Worm (Caenorhabditis elegans) whole organism, L4 larva: ENCODE results near the gene lpr-2.

ENCODE experiments used
- F26F4.8 ChIP-seq: fragments of 200-800 bp; sonication (Bioruptor generic); conservative IDR thresholded peaks from 2 replicates; pipeline ENCODE4 v1.3.6; 2022; ENCODE audit warnings: missing genetic modification characterization, missing compliant biosample characterization
- Y105C5A.15 ChIP-seq: fragments of 200-800 bp; sonication (Bioruptor generic); IDR thresholded peaks from 2 replicates; pipeline ENCODE4 v1.3.6; 2022; ENCODE audit warnings: missing genetic modification characterization, missing compliant biosample characterization
- Y5F2A.4 ChIP-seq: fragments of 200-800 bp; sonication (Bioruptor generic); optimal IDR thresholded peaks from 2 replicates; lab custom pipeline; 2018; ENCODE audit warnings: mild to moderate bottlenecking, missing genetic modification characterization, missing compliant biosample characterization
- Y75B8A.6 ChIP-seq: fragments of 200-800 bp; sonication (Bioruptor generic); IDR thresholded peaks from 2 replicates; pipeline ENCODE4 v1.3.6; 2022; ENCODE audit warnings: missing genetic modification reagents, missing genetic modification characterization, missing compliant biosample characterization
- ZK337.2 ChIP-seq: fragments of 200-800 bp; sonication (Bioruptor generic); IDR thresholded peaks from 2 replicates; pipeline ENCODE4 v1.3.6; 2022; ENCODE audit warnings: missing genetic modification reagents, missing genetic modification characterization, missing compliant biosample characterization
- aha-1 ChIP-seq: fragments of 150-350 bp; peaks from one replicate; lab custom pipeline; 2014; ENCODE audit warnings: missing biosample characterization, missing genetic modification characterization
- aly-2 ChIP-seq: sonication (generic microtip); optimal IDR thresholded peaks from 2 replicates; lab custom pipeline; 2018; ENCODE audit warnings: missing biosample characterization, missing genetic modification characterization
- ama-1 ChIP-seq: fragments of 150-350 bp; optimal IDR thresholded peaks from 2 replicates; lab custom pipeline; 2014; ENCODE audit warnings: inconsistent platforms, mixed read lengths
- ceh-28 ChIP-seq: fragments of 150-350 bp; optimal IDR thresholded peaks from 2 replicates; lab custom pipeline; 2014; ENCODE audit warnings: missing biosample characterization, missing genetic modification reagents, missing genetic modification characterization
- ceh-44 ChIP-seq: fragments of 200-800 bp; sonication (Bioruptor generic); IDR thresholded peaks from 2 replicates; pipeline ENCODE4 v1.3.6; 2022; ENCODE audit warnings: missing genetic modification reagents, missing genetic modification characterization, missing compliant biosample characterization
- daf-16 ChIP-seq, 3 experiments: sonication (generic microtip); optimal IDR thresholded peaks; 2 replicates each; lab custom pipeline; 2016 to 2017; ENCODE audit warnings: missing genetic modification characterization in 3 of 3, missing genetic modification reagents in 3 of 3, mild to moderate bottlenecking in 2 of 3, missing compliant biosample characterization in 2 of 3, missing biosample characterization in 1 of 3, moderate library complexity in 1 of 3
- dmd-6 ChIP-seq: fragments of 200-800 bp; sonication (Bioruptor generic); IDR thresholded peaks from 2 replicates; pipeline ENCODE4 v1.3.6; 2022; ENCODE audit warnings: missing genetic modification reagents, missing genetic modification characterization, missing compliant biosample characterization
- dmd-8 ChIP-seq: fragments of 200-800 bp; sonication (Bioruptor generic); IDR thresholded peaks from 2 replicates; pipeline ENCODE4 v1.3.6; 2022; ENCODE audit warnings: missing genetic modification characterization, missing compliant biosample characterization
- dpl-1 ChIP-seq: fragments of 150-350 bp; optimal IDR thresholded peaks from 2 replicates; lab custom pipeline; 2014; ENCODE audit warnings: missing biosample characterization, missing genetic modification reagents, missing genetic modification characterization
- duxl-1 ChIP-seq: sonication (generic microtip); optimal IDR thresholded peaks from 2 replicates; lab custom pipeline; 2016; ENCODE audit warnings: mild to moderate bottlenecking, missing genetic modification characterization, moderate library complexity, missing compliant biosample characterization; ENCODE audit not compliant: poor library complexity
- fos-1 ChIP-seq: fragments of 150-350 bp; optimal IDR thresholded peaks from 2 replicates; lab custom pipeline; 2014; ENCODE audit warnings: missing biosample characterization, missing genetic modification characterization
- hlh-11 ChIP-seq: fragments of 200-800 bp; sonication (Bioruptor generic); optimal IDR thresholded peaks from 2 replicates; lab custom pipeline; 2018; ENCODE audit warnings: mild to moderate bottlenecking, missing genetic modification characterization, missing compliant biosample characterization
- hlh-30 ChIP-seq: sonication (generic microtip); optimal IDR thresholded peaks from 2 replicates; lab custom pipeline; 2017; ENCODE audit warnings: antibody characterized with exemption, mild to moderate bottlenecking, missing genetic modification characterization, missing compliant biosample characterization; ENCODE audit not compliant: insufficient read depth
- jun-1 ChIP-seq: fragments of 150-350 bp; optimal IDR thresholded peaks from 2 replicates; lab custom pipeline; 2014; ENCODE audit warnings: missing biosample characterization, missing genetic modification reagents, missing genetic modification characterization
- lin-15B ChIP-seq: fragments of 150-350 bp; sonication (generic microtip); optimal IDR thresholded peaks from 3 replicates; lab custom pipeline; 2014; ENCODE audit warnings: missing biosample characterization, missing genetic modification characterization
- lin-39 ChIP-seq: fragments of 150-350 bp; optimal IDR thresholded peaks from 2 replicates; lab custom pipeline; 2014; ENCODE audit warnings: missing biosample characterization, missing genetic modification reagents, missing genetic modification characterization
- lsy-2 ChIP-seq, 2 experiments: fragments of 150-350 bp in 1 of 2; sonication (generic microtip) in 1 of 2; optimal IDR thresholded peaks; 2 replicates each; lab custom pipeline; 2014 to 2017; ENCODE audit warnings: missing biosample characterization in 2 of 2, missing genetic modification characterization in 2 of 2
- nhr-111 ChIP-seq: fragments of 200-800 bp; sonication (Bioruptor generic); optimal IDR thresholded peaks from 2 replicates; lab custom pipeline; 2018; ENCODE audit warnings: mild to moderate bottlenecking, missing genetic modification characterization, missing compliant biosample characterization
- nhr-25 ChIP-seq: sonication (generic microtip); optimal IDR thresholded peaks from 2 replicates; lab custom pipeline; 2017; ENCODE audit warnings: missing genetic modification characterization, mild to moderate bottlenecking, missing compliant biosample characterization, antibody characterized with exemption, moderate library complexity, borderline replicate concordance; ENCODE audit not compliant: insufficient read depth
- nhr-41 ChIP-seq: fragments of 200-800 bp; sonication (Bioruptor generic); IDR thresholded peaks from 2 replicates; pipeline ENCODE4 v1.3.6; 2022; ENCODE audit warnings: missing genetic modification reagents, missing genetic modification characterization, missing compliant biosample characterization
- nhr-42 ChIP-seq: fragments of 200-800 bp; sonication (Bioruptor generic); IDR thresholded peaks from 2 replicates; pipeline ENCODE4 v1.3.6; 2022; ENCODE audit warnings: missing genetic modification characterization, missing compliant biosample characterization
- nhr-48 ChIP-seq: sonication (generic microtip); optimal IDR thresholded peaks from 2 replicates; lab custom pipeline; 2016; ENCODE audit warnings: mild to moderate bottlenecking, missing genetic modification characterization, missing compliant biosample characterization
- rbr-2 ChIP-seq: sonication (generic microtip); optimal IDR thresholded peaks from 2 replicates; lab custom pipeline; 2016; ENCODE audit warnings: missing genotype, missing genetic modification characterization, missing compliant biosample characterization
- sdz-12 ChIP-seq: fragments of 200-800 bp; sonication (Bioruptor generic); optimal IDR thresholded peaks from 2 replicates; lab custom pipeline; 2018; ENCODE audit warnings: mild to moderate bottlenecking, missing genetic modification characterization, missing compliant biosample characterization
- snpc-1.2 ChIP-seq: fragments of 200-800 bp; sonication (Bioruptor generic); IDR thresholded peaks from 2 replicates; pipeline ENCODE4 v1.3.6; 2022; ENCODE audit warnings: missing genetic modification reagents, missing genetic modification characterization, missing compliant biosample characterization
- snpc-4 ChIP-seq: fragments of 150-350 bp; optimal IDR thresholded peaks from 2 replicates; lab custom pipeline; 2014; ENCODE audit warnings: missing biosample characterization, missing genetic modification characterization
- spr-3 ChIP-seq: fragments of 200-800 bp; sonication (Bioruptor generic); optimal IDR thresholded peaks from 2 replicates; lab custom pipeline; 2018; ENCODE audit warnings: mild to moderate bottlenecking, missing genetic modification characterization, missing compliant biosample characterization
- unc-130 ChIP-seq: sonication (generic microtip); optimal IDR thresholded peaks from 2 replicates; lab custom pipeline; 2016; ENCODE audit warnings: missing genetic modification reagents, missing genetic modification characterization, missing compliant biosample characterization
- unc-39 ChIP-seq: sonication (generic microtip); optimal IDR thresholded peaks from 2 replicates; lab custom pipeline; 2017; ENCODE audit warnings: missing biosample characterization, missing genetic modification characterization
- zfp-2 ChIP-seq: sonication (generic microtip); optimal IDR thresholded peaks from 2 replicates; lab custom pipeline; 2016; ENCODE audit warnings: mild to moderate bottlenecking, missing genetic modification characterization, missing compliant biosample characterization

The lpr-2 gene

DNA sequence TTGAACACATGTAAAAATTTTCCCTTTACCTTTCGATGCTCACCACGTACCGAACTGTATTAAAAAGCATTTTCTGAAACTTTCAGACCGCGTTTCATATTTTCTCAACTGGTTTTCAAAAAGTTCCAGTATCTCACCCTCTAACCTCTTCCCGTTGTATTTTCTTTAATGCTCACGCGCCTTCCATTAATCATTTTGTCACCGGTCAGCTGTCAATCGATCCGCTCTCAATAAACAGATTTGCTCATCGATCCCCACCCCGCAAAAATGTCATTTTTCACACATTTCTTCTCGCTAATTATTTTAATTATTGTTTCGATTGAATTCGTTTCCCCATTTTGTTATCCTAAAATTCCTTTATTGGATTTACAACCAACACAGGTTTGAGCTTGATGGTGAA is at the start of gene lpr-2:
lpr-2 (plus strand) TSS at position 189 of the 400 bp plus-strand sequence.
- TF ChIP-seq sdz-12 (no peak), snpc-1.2 (GFP tag; lab: Robert Waterston, UW) (no peak), rbr-2 (tag; lab: Kevin White, UChicago) (no peak), fos-1 (tag; lab: Kevin White, UChicago) (no peak), Y5F2A.4 (GFP tag; lab: Kevin White, UChicago) (no peak)

DNA sequence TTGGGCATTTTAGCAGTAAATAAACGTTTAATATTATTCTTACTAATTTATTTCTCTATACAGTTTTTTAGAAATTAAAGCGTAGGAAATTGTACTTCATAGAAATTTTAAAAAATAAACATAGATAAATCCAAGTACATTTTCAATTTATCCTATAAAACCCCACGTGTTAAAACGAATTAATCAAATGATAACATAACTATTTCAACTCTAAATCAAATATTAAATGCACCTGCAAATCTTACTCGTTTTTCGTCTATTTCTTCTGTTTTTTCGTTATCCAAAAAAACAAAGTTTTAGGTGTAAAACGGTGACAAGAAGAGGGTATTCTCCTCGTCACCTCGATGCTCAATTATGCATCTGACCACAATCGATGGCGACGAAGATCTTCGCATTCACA is 44.0 kb upstream of the lpr-2 start, which contains the start of gene K01A6.6:
K01A6.6 (plus strand) TSS at position 301 of the 400 bp plus-strand sequence.
- TF ChIP-seq spr-3 (GFP tag; lab: Kevin White, UChicago) (no peak), aha-1 (tag; lab: Kevin White, UChicago) (peak; percentile 22), F26F4.8 (no peak)
- TF ChIP-seq, all 104 proteins: peak for 1

DNA sequence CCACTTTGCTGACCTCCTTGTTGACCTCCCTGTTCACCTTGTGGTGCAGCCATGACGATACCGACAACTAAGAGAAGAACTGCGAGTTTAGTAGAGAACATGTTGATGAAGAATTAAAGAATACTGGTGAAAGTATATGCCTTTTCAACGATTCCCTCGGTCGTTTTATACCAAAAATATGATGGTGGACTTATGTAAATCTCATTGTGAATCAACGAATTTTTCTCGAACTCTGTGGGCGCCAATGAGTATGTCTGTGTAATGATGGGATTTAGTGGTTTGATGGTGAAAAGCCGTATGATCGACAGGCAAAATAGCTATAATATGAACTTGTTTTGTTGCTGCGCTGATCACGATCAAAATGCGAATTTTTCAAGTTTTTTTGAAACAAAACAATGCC is 41.7 kb upstream of the lpr-2 start, which contains the start of gene K01A6.8:
K01A6.8 (minus strand) TSS at position 101 of the 400 bp plus-strand sequence.
- no peak for TF ChIP-seq duxl-1 (tag; lab: Kevin White, UChicago)
- TF ChIP-seq nhr-41 (GFP tag; lab: Robert Waterston, UW) = no peak

DNA sequence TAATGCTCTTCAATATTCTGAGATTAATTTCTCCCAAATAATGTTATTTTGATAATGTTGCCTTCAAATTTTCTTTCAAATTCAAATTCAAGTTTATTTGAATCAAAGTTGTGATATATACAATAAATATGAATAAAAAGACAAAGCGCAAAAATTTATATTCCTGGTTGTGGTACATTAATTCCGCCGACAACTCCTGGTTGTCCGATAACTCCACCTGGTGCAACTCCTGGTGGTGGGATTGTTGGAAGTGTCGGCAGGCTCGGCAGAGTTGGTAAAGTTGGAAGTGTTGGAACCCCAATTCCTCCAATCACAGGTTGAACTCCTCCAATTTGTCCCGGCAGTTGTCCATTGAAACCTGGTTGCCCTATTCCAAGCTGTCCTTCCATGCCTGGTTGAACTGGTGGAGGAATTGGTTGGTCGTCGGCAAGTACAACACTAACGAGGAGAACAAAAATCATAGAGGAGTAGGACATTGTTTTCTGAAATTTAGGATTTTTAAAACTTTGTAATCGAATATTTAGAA is 40.9 kb upstream of the lpr-2 start, which contains the start of gene K01A6.7:
K01A6.7 (minus strand) TSS at position 476 of the 526 bp plus-strand sequence.
- TF ChIP-seq aha-1 (tag; lab: Kevin White, UChicago) = peak; percentile 95
- no peak for TF ChIP-seq jun-1
- TF ChIP-seq, all 104 proteins: peak for 1

DNA sequence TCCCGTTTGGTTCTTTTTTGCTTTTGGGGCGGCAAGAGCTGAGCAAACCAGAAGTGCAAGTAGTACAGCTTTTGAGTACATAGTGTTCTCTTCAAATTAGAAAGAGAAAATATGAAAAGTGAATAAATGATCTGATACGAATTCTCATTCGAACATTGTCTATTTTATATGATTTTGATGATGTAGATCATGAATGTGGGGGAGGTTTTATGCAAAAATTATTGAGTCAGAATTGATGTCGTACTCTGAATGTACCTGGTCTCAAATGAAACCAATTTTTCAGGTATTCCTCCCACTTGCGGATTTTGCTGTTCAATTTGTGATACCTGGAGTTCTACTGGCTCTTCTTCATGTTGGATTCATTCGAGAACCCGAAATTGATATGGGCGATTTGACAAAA is 38.8 kb upstream of the lpr-2 start, which contains the start of gene K01A6.4:
K01A6.4 (minus strand) TSS at position 101 of the 400 bp plus-strand sequence.
- TF ChIP-seq unc-39 (no peak), zfp-2 (tag; lab: Kevin White, UChicago) (no peak), ama-1 (lab: Kevin White, UChicago) (no peak), aly-2 (no peak), nhr-111 (GFP tag; lab: Kevin White, UChicago) (no peak), hlh-11 (tag; lab: Kevin White, UChicago) (no peak)

DNA sequence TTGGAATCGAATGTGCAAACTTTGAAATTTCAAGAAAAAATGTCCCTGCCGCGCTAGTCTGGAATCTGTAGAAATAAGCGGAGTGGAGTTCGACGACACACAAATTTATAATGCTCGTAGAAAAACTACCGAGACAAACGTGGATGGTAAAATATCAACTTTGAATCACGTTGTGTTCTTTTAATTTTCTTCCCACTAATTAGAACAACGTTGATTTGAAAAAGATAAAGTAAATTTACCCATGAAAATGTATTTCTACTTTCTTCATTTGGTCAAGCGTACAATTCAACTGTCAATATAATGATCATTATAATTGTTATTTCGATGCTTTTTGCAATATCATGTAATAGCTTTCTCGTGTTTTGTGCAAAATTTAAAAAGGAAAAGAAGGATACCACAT is 36.6 kb upstream of the lpr-2 start, which contains the start of gene K01A6.5:
K01A6.5 (plus strand) TSS at position 301 of the 400 bp plus-strand sequence.
- no peak for TF ChIP-seq ceh-44 (GFP tag; lab: Robert Waterston, UW)
- TF ChIP-seq ZK337.2 = no peak
- TF ChIP-seq nhr-25 = no peak
- no peak for TF ChIP-seq snpc-4 (tag; lab: Kevin White, UChicago)
- TF ChIP-seq, all 104 proteins: peak for 0

DNA sequence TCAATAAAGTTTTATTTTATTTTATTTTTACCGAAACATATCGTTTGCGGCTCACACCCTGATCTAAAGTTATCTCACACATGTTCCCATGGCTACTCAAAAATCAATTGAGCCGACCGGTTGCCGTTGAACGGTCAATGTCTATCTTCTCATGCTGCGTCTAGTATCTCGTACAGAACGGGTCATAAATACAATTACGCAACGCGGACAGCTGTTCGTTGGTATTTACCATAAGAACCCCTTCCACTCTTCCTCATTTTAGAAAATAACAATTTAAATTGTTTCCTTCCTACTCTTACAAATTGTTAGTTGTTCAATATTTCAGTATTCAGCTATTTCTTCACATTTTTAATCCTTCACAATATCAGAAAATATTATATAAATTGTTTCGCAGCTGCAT is 35.2 kb upstream of the lpr-2 start:
- TF ChIP-seq ceh-28 (tag; lab: Kevin White, UChicago) (no peak), spr-3 (GFP tag; lab: Kevin White, UChicago) (no peak), Y75B8A.6 (GFP tag; lab: Robert Waterston, UW) (no peak), nhr-48 (tag; lab: Kevin White, UChicago) (no peak), snpc-1.2 (GFP tag; lab: Robert Waterston, UW) (no peak), lsy-2 (tag; optimal IDR thresholded peaks at IDR 0.05; lab: Kevin White, UChicago) (no peak), dmd-6 (GFP tag; lab: Robert Waterston, UW) (no peak), Y105C5A.15 (GFP tag; lab: Robert Waterston, UW) (no peak), lin-15B (no peak), daf-16 (GFP tag; optimal IDR thresholded peaks at IDR 0.05; lab: Kevin White, UChicago) (no peak), daf-16 (tag; optimal IDR thresholded peaks at IDR 0.05; lab: Kevin White, UChicago) (no peak), lin-39 (tag; lab: Kevin White, UChicago) (no peak), hlh-30 (tag; lab: Kevin White, UChicago) (no peak), dmd-8 (GFP tag; lab: Robert Waterston, UW) (no peak), nhr-42 (no peak), dpl-1 (GFP tag; lab: Kevin White, UChicago) (no peak), unc-130 (GFP tag; lab: Kevin White, UChicago) (no peak), jun-1 (no peak)
- TF ChIP-seq, all 104 proteins: peak for 0
